Worm (Caenorhabditis elegans) whole organism, L3 larva: ENCODE results near the gene adm-4.

Experiments
- R02D3.7 ChIP-seq: fragments of 150-350 bp; optimal IDR thresholded peaks from 2 replicates; lab custom pipeline; 2014; ENCODE audit warnings: missing biosample characterization, missing genetic modification characterization
- ZK546.5 ChIP-seq: sonication (generic microtip); optimal IDR thresholded peaks from 2 replicates; lab custom pipeline; 2017; ENCODE audit warnings: missing biosample characterization, missing genetic modification characterization
- aly-2 ChIP-seq: fragments of 150-350 bp; optimal IDR thresholded peaks from 2 replicates; lab custom pipeline; 2014; ENCODE audit warnings: missing biosample characterization, missing genetic modification characterization
- ama-1 ChIP-seq: fragments of 150-350 bp; optimal IDR thresholded peaks from 2 replicates; lab custom pipeline; 2018
- ceh-16 ChIP-seq: sonication (generic microtip); optimal IDR thresholded peaks from 2 replicates; lab custom pipeline; 2017; ENCODE audit warnings: missing biosample characterization, missing genetic modification characterization
- ceh-28 ChIP-seq: fragments of 150-350 bp; optimal IDR thresholded peaks from 2 replicates; lab custom pipeline; 2014; ENCODE audit warnings: missing biosample characterization, missing genetic modification reagents, missing genetic modification characterization
- ceh-82 ChIP-seq: fragments of 150-350 bp; optimal IDR thresholded peaks from 2 replicates; lab custom pipeline; 2014; ENCODE audit warnings: missing biosample characterization, missing genetic modification characterization
- ceh-9 ChIP-seq: sonication (generic microtip); optimal IDR thresholded peaks from 2 replicates; lab custom pipeline; 2018; ENCODE audit warnings: missing biosample characterization, missing genetic modification characterization
- daf-12 ChIP-seq: fragments of 150-350 bp; optimal IDR thresholded peaks from 2 replicates; lab custom pipeline; 2014; ENCODE audit warnings: missing biosample characterization, missing genetic modification reagents, missing genetic modification characterization
- egl-27 ChIP-seq: sonication (generic microtip); optimal IDR thresholded peaks from 4 replicates; lab custom pipeline; 2017; ENCODE audit warnings: missing biosample characterization, missing genetic modification reagents, missing genetic modification characterization
- egl-5 ChIP-seq: fragments of 150-350 bp; optimal IDR thresholded peaks from 2 replicates; lab custom pipeline; 2017; ENCODE audit warnings: missing biosample characterization, missing genetic modification reagents, missing genetic modification characterization, inconsistent platforms
- elt-1 ChIP-seq: fragments of 150-350 bp; optimal IDR thresholded peaks from 2 replicates; lab custom pipeline; 2014; ENCODE audit warnings: missing biosample characterization, missing genetic modification characterization
- elt-2 ChIP-seq: sonication (generic microtip); optimal IDR thresholded peaks from 2 replicates; lab custom pipeline; 2016; ENCODE audit warnings: missing genetic modification reagents, mild to moderate bottlenecking, missing genetic modification characterization, missing compliant biosample characterization
- elt-3 ChIP-seq, 3 experiments: fragments of 150-350 bp in 1 of 3; sonication (generic microtip) in 2 of 3; optimal IDR thresholded peaks; 2 replicates in 2 of 3; 4 replicates in 1 of 3; lab custom pipeline; 2014 to 2017; ENCODE audit warnings: missing biosample characterization in 3 of 3, missing genetic modification characterization in 3 of 3
- eor-1 ChIP-seq, 2 experiments: fragments of 150-350 bp; optimal IDR thresholded peaks; 2 replicates each; lab custom pipeline; 2014 to 2018; ENCODE audit warnings: missing biosample characterization in 2 of 2, missing genetic modification characterization in 2 of 2
- fkh-10 ChIP-seq: sonication (generic microtip); optimal IDR thresholded peaks from 2 replicates; lab custom pipeline; 2017; ENCODE audit warnings: missing biosample characterization, missing genetic modification reagents, missing genetic modification characterization
- fkh-2 ChIP-seq: fragments of 150-350 bp; optimal IDR thresholded peaks from 2 replicates; lab custom pipeline; 2014; ENCODE audit warnings: missing biosample characterization, missing genetic modification reagents, missing genetic modification characterization
- fos-1 ChIP-seq: fragments of 150-350 bp; optimal IDR thresholded peaks from 2 replicates; lab custom pipeline; 2014; ENCODE audit warnings: missing biosample characterization, missing genetic modification characterization
- hmg-11 ChIP-seq: sonication (generic microtip); optimal IDR thresholded peaks from 2 replicates; lab custom pipeline; 2016; ENCODE audit warnings: missing genetic modification characterization, missing compliant biosample characterization
- jun-1 ChIP-seq: fragments of 150-350 bp; optimal IDR thresholded peaks from 2 replicates; lab custom pipeline; 2014; ENCODE audit warnings: missing biosample characterization, missing genetic modification reagents, missing genetic modification characterization
- lin-15B ChIP-seq: fragments of 150-350 bp; optimal IDR thresholded peaks from 2 replicates; lab custom pipeline; 2014; ENCODE audit warnings: missing biosample characterization, missing genetic modification characterization
- lin-39 ChIP-seq: fragments of 150-350 bp; optimal IDR thresholded peaks from 2 replicates; lab custom pipeline; 2018; ENCODE audit warnings: missing biosample characterization, missing genetic modification reagents, missing genetic modification characterization
- lsy-12 ChIP-seq: sonication (generic microtip); optimal IDR thresholded peaks from 2 replicates; lab custom pipeline; 2016; ENCODE audit warnings: mild to moderate bottlenecking, missing genetic modification characterization, missing compliant biosample characterization
- mdl-1 ChIP-seq: fragments of 150-350 bp; optimal IDR thresholded peaks from 2 replicates; lab custom pipeline; 2014; ENCODE audit warnings: missing biosample characterization, missing genetic modification characterization
- mml-1 ChIP-seq: fragments of 150-350 bp; sonication (generic microtip); optimal IDR thresholded peaks from 3 replicates; lab custom pipeline; 2014; ENCODE audit warnings: missing biosample characterization, missing genetic modification characterization
- nfya-1 ChIP-seq: sonication (generic microtip); optimal IDR thresholded peaks from 2 replicates; lab custom pipeline; 2017; ENCODE audit warnings: missing genetic modification characterization, mild to moderate bottlenecking, missing compliant biosample characterization, antibody characterized with exemption, moderate library complexity; ENCODE audit not compliant: insufficient read depth
- nhr-11 ChIP-seq: fragments of 150-350 bp; optimal IDR thresholded peaks from 2 replicates; lab custom pipeline; 2014; ENCODE audit warnings: missing biosample characterization, missing genetic modification characterization
- nhr-12 ChIP-seq: fragments of 150-350 bp; optimal IDR thresholded peaks from 2 replicates; lab custom pipeline; 2014; ENCODE audit warnings: missing biosample characterization, missing genetic modification characterization
- nhr-23 ChIP-seq: fragments of 150-350 bp; optimal IDR thresholded peaks from 2 replicates; lab custom pipeline; 2014; ENCODE audit warnings: missing biosample characterization, missing genetic modification reagents, missing genetic modification characterization
- nhr-237 ChIP-seq: fragments of 150-350 bp; optimal IDR thresholded peaks from 2 replicates; lab custom pipeline; 2014; ENCODE audit warnings: missing biosample characterization, missing genetic modification characterization
- nhr-25 ChIP-seq: sonication (generic microtip); optimal IDR thresholded peaks from 2 replicates; lab custom pipeline; 2017; ENCODE audit warnings: missing biosample characterization, missing genetic modification characterization
- nhr-28 ChIP-seq: fragments of 150-350 bp; optimal IDR thresholded peaks from 2 replicates; lab custom pipeline; 2014; ENCODE audit warnings: missing biosample characterization, missing genetic modification characterization
- nhr-43 ChIP-seq: sonication (generic microtip); optimal IDR thresholded peaks from 2 replicates; lab custom pipeline; 2016; ENCODE audit warnings: mild to moderate bottlenecking, missing genetic modification characterization, missing compliant biosample characterization; ENCODE audit not compliant: poor library complexity, severe bottlenecking
- nhr-67 ChIP-seq: fragments of 150-350 bp; optimal IDR thresholded peaks from 2 replicates; lab custom pipeline; 2014; ENCODE audit warnings: missing biosample characterization, missing genetic modification characterization
- nhr-76 ChIP-seq: fragments of 150-350 bp; sonication (generic microtip); optimal IDR thresholded peaks from 5 replicates; lab custom pipeline; 2014; ENCODE audit warnings: missing biosample characterization, missing genetic modification characterization
- nhr-77 ChIP-seq: fragments of 150-350 bp; optimal IDR thresholded peaks from 2 replicates; lab custom pipeline; 2014; ENCODE audit warnings: missing biosample characterization, missing genetic modification characterization
- pha-4 ChIP-seq: fragments of 150-350 bp; optimal IDR thresholded peaks from 2 replicates; lab custom pipeline; 2014; ENCODE audit warnings: missing biosample characterization, missing genetic modification reagents, missing genetic modification characterization
- pqm-1 ChIP-seq: fragments of 150-350 bp; optimal IDR thresholded peaks from 2 replicates; lab custom pipeline; 2017; ENCODE audit warnings: missing biosample characterization, missing genetic modification characterization, inconsistent platforms
- sea-2 ChIP-seq: fragments of 150-350 bp; sonication (generic microtip); optimal IDR thresholded peaks from 4 replicates; lab custom pipeline; 2014; ENCODE audit warnings: missing biosample characterization, missing genetic modification reagents, missing genetic modification characterization
- skn-1 ChIP-seq: fragments of 150-350 bp; optimal IDR thresholded peaks from 2 replicates; lab custom pipeline; 2014; ENCODE audit warnings: missing biosample characterization, missing genetic modification characterization
- snpc-4 ChIP-seq: fragments of 150-350 bp; optimal IDR thresholded peaks from 2 replicates; lab custom pipeline; 2014; ENCODE audit warnings: missing biosample characterization, missing genetic modification characterization
- tbx-2 ChIP-seq: sonication (generic microtip); optimal IDR thresholded peaks from 2 replicates; lab custom pipeline; 2016; ENCODE audit warnings: mild to moderate bottlenecking, missing genetic modification characterization, missing compliant biosample characterization
- unc-39 ChIP-seq: sonication (generic microtip); optimal IDR thresholded peaks from 4 replicates; lab custom pipeline; 2017; ENCODE audit warnings: missing biosample characterization, missing genetic modification characterization
- unc-62 ChIP-seq: fragments of 150-350 bp; sonication (generic microtip); optimal IDR thresholded peaks from 4 replicates; lab custom pipeline; 2014; ENCODE audit warnings: missing biosample characterization, missing genetic modification reagents, missing genetic modification characterization
- zag-1 ChIP-seq: fragments of 150-350 bp; optimal IDR thresholded peaks from 2 replicates; lab custom pipeline; 2014; ENCODE audit warnings: missing biosample characterization, missing genetic modification characterization
- ztf-11 ChIP-seq: fragments of 150-350 bp; optimal IDR thresholded peaks from 2 replicates; lab custom pipeline; 2014; ENCODE audit warnings: missing biosample characterization, missing genetic modification characterization
- ztf-4 ChIP-seq: fragments of 150-350 bp; optimal IDR thresholded peaks from 2 replicates; lab custom pipeline; 2014; ENCODE audit warnings: missing biosample characterization, missing genetic modification characterization

The adm-4 gene

DNA sequence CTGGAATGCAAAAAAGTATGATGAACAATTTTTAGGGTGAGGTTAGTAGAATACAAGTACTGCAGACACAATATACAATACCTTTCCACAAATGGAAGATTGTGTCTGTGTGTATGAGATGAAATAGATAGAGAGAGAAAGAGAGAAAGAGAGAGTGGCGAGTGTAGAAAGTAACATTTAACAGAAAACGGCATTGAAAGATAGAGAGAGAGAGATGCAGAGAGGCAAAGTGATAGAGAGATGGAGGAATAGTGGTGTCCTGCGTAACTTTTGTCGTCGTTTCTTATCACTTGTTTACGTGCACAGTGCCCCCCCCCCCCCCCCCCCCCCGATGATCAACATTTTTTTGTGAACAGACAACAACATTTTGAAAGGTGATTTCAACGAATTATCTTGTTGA is 16.6 kb upstream of the adm-4 start (continued):
- no peak for TF ChIP-seq unc-62 (GFP tag; lab: Kevin White, UChicago)

DNA sequence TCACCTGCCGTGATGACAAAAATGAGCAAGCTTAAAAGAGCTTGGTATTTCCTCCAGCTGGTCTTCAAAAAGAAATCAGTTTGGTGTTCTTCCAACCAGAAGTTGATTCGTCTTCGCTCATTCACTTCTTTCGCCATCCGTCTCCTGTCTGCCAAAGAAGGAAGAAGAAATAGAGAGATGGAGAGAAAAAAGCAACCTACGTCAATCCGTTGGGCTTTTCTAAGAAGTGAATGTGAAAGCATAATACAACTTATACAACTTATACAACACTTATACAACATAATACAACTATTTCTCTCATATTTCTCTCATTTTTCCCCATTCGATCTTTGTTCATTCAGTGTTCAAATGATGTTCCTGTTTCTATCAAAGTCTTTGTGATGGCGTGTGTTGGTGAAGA is 12.9 kb upstream of the adm-4 start:
- TF ChIP-seq elt-1 (tag; lab: Kevin White, UChicago) (no peak), nfya-1 (tag; lab: Kevin White, UChicago) (peak; percentile 9)

DNA sequence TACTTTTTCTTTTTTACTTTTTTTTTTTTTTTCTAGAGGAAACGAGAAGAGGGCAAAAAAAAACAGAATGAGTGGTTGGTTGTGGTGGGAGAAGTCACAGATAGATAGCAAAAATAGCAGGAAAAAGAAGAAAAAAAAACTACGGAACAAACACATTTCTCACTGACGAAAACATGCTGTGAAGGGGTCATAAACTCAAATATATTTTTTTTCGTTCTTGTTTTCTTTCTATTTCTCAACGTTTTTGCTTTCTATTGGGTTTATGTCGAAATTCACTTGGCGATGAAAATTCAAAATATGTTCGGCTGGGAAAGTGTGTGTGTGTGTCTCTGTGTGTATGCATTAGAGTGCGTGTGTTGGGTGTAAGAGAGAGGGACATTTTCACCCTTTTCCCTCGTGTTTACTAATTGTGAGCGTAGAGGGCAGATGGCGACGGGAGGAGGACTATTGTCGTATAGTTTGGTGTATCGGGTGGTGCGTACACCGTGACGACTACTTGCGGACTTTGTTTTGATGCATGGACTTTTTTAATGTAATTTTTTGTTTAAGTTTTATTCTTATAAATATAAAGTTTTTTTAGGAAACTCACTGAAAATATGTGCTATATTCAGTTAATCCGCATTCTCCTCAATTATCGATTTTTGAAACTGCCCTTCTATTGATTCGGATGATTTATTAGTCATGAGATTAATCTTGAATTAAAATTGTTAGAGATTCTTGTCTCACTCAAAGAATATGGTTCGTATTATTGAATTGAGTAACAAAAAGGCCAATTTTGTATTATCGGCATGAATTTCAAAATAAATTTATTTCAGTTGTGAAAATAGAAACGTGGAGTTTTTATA is 11.5 kb upstream of the adm-4 start:
- TF ChIP-seq lin-15B (tag; lab: Kevin White, UChicago): peak; percentile 37
- TF ChIP-seq snpc-4: peak; percentile 27
- TF ChIP-seq ceh-28 (tag; lab: Kevin White, UChicago): peak; percentile 56
- no peak for TF ChIP-seq elt-3 (tag; optimal IDR thresholded peaks at IDR 0.05; lab: Kevin White, UChicago)
- no peak for TF ChIP-seq tbx-2 (tag; lab: Kevin White, UChicago)
- TF ChIP-seq unc-39 (tag; lab: Kevin White, UChicago): no peak
- no peak for TF ChIP-seq ceh-9
- no peak for TF ChIP-seq unc-62 (GFP tag; lab: Kevin White, UChicago)
- peak; percentile 80 for TF ChIP-seq pha-4 (tag; lab: Kevin White, UChicago)
- no peak for TF ChIP-seq nhr-76
- no peak for TF ChIP-seq nhr-77 (tag; lab: Kevin White, UChicago)
- TF ChIP-seq nhr-25 (tag; lab: Kevin White, UChicago): peak; percentile 58
- no peak for TF ChIP-seq jun-1 (tag; lab: Kevin White, UChicago)
- TF ChIP-seq fos-1: no peak
- TF ChIP-seq ceh-82: no peak
- no peak for TF ChIP-seq eor-1 (tag; optimal IDR thresholded peaks at IDR 0.05; lab: Kevin White, UChicago)
- TF ChIP-seq egl-5 (tag; lab: Kevin White, UChicago): peak; percentile 19
- TF ChIP-seq ceh-16 (tag; lab: Kevin White, UChicago): no peak
- no peak for TF ChIP-seq ama-1
- peak; percentile 65 for TF ChIP-seq lin-39 (tag; lab: Kevin White, UChicago)
- TF ChIP-seq sea-2 (GFP tag; lab: Kevin White, UChicago): peak; percentile 38
- no peak for TF ChIP-seq mml-1 (tag; lab: Kevin White, UChicago)
- TF ChIP-seq fkh-2 (tag; lab: Kevin White, UChicago): no peak
- TF ChIP-seq ztf-11 (tag; lab: Kevin White, UChicago): no peak
- TF ChIP-seq nfya-1 (tag; lab: Kevin White, UChicago): peak; percentile 68
- no peak for TF ChIP-seq egl-27 (tag; lab: Kevin White, UChicago)
- no peak for TF ChIP-seq lsy-12 (tag; lab: Kevin White, UChicago)
- TF ChIP-seq ztf-4 (tag; lab: Kevin White, UChicago): no peak
- TF ChIP-seq nhr-43: no peak
- no peak for TF ChIP-seq mdl-1 (tag; lab: Kevin White, UChicago)
- no peak for TF ChIP-seq nhr-28 (tag; lab: Kevin White, UChicago)
- TF ChIP-seq nhr-12 (tag; lab: Kevin White, UChicago): no peak
- TF ChIP-seq zag-1 (tag; lab: Kevin White, UChicago): no peak
- TF ChIP-seq aly-2 (tag; lab: Kevin White, UChicago): no peak
- peak; percentile 41 for TF ChIP-seq elt-2 (tag; lab: Kevin White, UChicago)
- TF ChIP-seq hmg-11 (tag; lab: Kevin White, UChicago): peak; percentile 84
- no peak for TF ChIP-seq ZK546.5 (tag; lab: Kevin White, UChicago)
- no peak for TF ChIP-seq daf-12 (tag; lab: Kevin White, UChicago)
- no peak for TF ChIP-seq nhr-67
- TF ChIP-seq elt-1 (tag; lab: Kevin White, UChicago): no peak
- TF ChIP-seq nhr-23 (tag; lab: Kevin White, UChicago): no peak
- peak; percentile 24 for TF ChIP-seq pqm-1 (tag; lab: Kevin White, UChicago)
- TF ChIP-seq R02D3.7 (tag; lab: Kevin White, UChicago): no peak
- no peak for TF ChIP-seq skn-1 (tag; lab: Kevin White, UChicago)
- TF ChIP-seq nhr-237: no peak
- no peak for TF ChIP-seq fkh-10 (GFP tag; lab: Kevin White, UChicago)
- no peak for TF ChIP-seq nhr-11 (tag; lab: Kevin White, UChicago)
